Worm (Caenorhabditis elegans): Measurements from ENCODE around the gene D2023.1.

D2023.1 gene

ce11 chrV:11764373-11764954 lies 24.9 kb upstream of the D2023.1 start, which contains the start of the genes F55A11.1 and syx-5:
TSS of gene F55A11.1 (minus strand) at chrV:11764385.
TSS of gene syx-5 (plus strand) at chrV:11764904.
- TF ChIP-seq flt-1 (GFP tag; IDR thresholded peaks at IDR 0.05) = no peak
- TF ChIP-seq cog-1 (tag; optimal IDR thresholded peaks at IDR 0.05) = peak; percentile 62
- no peak for TF ChIP-seq ztf-29 (GFP tag; IDR thresholded peaks at IDR 0.05)

- TF ChIP-seq cog-1 (tag; optimal IDR thresholded peaks at IDR 0.05) (no peak), flt-1 (GFP tag; IDR thresholded peaks at IDR 0.05) (no peak), tab-1 (GFP tag; IDR thresholded peaks at IDR 0.05) (no peak), T22C8.4 (GFP tag; IDR thresholded peaks at IDR 0.05) (no peak), med-1 (GFP tag; optimal IDR thresholded peaks at IDR 0.05; ENCODE audit: insufficient read depth) (no peak), ztf-29 (GFP tag; IDR thresholded peaks at IDR 0.05) (no peak), klf-2 (GFP tag; conservative IDR thresholded peaks at IDR 0.05) (no peak), ref-1 (GFP tag; conservative IDR thresholded peaks at IDR 0.05) (no peak), ztf-23 (GFP tag; IDR thresholded peaks at IDR 0.05) (no peak)
Measured at ce11 chrV:11767028-11767427, 22.3 kb upstream of the D2023.1 start, which contains the start of gene sel-11. TSS of gene sel-11 (plus strand) at chrV:11767328.

ce11 chrV:11769646-11770045 lies 19.7 kb upstream of the D2023.1 start:
- TF ChIP-seq ztf-29 (GFP tag; IDR thresholded peaks at IDR 0.05) (no peak), ztf-23 (GFP tag; IDR thresholded peaks at IDR 0.05) (no peak), tab-1 (GFP tag; IDR thresholded peaks at IDR 0.05) (no peak), klf-2 (GFP tag; conservative IDR thresholded peaks at IDR 0.05) (no peak), T22C8.4 (GFP tag; IDR thresholded peaks at IDR 0.05) (no peak), ref-1 (GFP tag; conservative IDR thresholded peaks at IDR 0.05) (no peak), flt-1 (GFP tag; IDR thresholded peaks at IDR 0.05) (no peak), cog-1 (tag; optimal IDR thresholded peaks at IDR 0.05) (no peak), med-1 (GFP tag; optimal IDR thresholded peaks at IDR 0.05; ENCODE audit: insufficient read depth) (no peak)

ce11 chrV:11770053-11770517 lies 19.3 kb upstream of the D2023.1 start, which contains the start of gene F55A11.4:
TSS of gene F55A11.4 (plus strand) at chrV:11770467.
- no peak for TF ChIP-seq klf-2 (GFP tag; conservative IDR thresholded peaks at IDR 0.05)
- TF ChIP-seq tab-1 (GFP tag; IDR thresholded peaks at IDR 0.05) = 0 out of 2 replicates have a peak, but pooled peaks have one; percentile 47

DNA sequence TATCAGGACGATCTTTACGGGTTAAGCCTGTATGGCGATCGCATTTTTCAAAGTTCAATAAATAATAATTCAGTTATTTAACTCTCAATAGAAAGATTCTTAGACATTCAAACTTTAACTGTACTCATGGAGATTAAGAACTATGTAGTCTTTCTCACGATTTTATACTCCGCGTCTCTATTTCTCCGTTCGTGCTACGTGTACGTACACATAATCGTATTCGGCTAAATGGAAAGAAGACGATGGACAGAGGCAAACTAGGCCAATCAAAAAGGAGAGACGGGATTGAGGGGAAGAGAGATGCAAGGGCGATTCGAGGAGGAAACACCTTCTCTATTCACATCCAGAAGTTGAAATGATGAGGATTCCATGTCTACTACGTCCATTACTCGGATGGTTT lies 15.9 kb upstream of the D2023.1 start, which contains the start of gene bus-18:
bus-18 (plus strand) TSS at position 301 of the 400 bp plus-strand sequence.
- TF ChIP-seq T22C8.4 (GFP tag; IDR thresholded peaks at IDR 0.05) (no peak), flt-1 (GFP tag; IDR thresholded peaks at IDR 0.05) (no peak), ztf-29 (GFP tag; IDR thresholded peaks at IDR 0.05) (no peak), tab-1 (GFP tag; IDR thresholded peaks at IDR 0.05) (no peak), med-1 (GFP tag; optimal IDR thresholded peaks at IDR 0.05; ENCODE audit: insufficient read depth) (no peak), klf-2 (GFP tag; conservative IDR thresholded peaks at IDR 0.05) (no peak), ztf-23 (GFP tag; IDR thresholded peaks at IDR 0.05) (no peak), ref-1 (GFP tag; conservative IDR thresholded peaks at IDR 0.05) (no peak), cog-1 (tag; optimal IDR thresholded peaks at IDR 0.05) (no peak)

DNA sequence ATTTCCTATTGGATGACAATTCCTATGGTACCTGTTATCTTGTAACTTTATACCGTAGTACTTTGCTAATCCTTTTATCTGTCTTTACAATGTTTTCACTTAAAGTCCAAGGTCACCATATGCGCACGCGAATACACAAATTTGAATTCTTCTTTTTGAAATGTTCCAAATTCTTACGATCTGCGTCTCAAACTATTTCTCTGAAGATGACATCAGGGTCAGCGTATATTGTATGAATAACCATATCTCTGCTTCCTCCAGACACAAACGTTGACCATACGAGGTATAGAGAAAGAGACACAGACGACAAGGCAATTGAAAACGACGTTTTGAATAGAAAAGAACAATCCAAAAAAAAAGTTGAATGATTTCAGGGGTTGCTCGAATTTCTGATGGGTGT lies 15.4 kb upstream of the D2023.1 start:
- TF ChIP-seq ztf-23 (GFP tag; IDR thresholded peaks at IDR 0.05) (no peak), ref-1 (GFP tag; conservative IDR thresholded peaks at IDR 0.05) (no peak), flt-1 (GFP tag; IDR thresholded peaks at IDR 0.05) (no peak), ztf-29 (GFP tag; IDR thresholded peaks at IDR 0.05) (no peak), cog-1 (tag; optimal IDR thresholded peaks at IDR 0.05) (no peak), tab-1 (GFP tag; IDR thresholded peaks at IDR 0.05) (no peak), T22C8.4 (GFP tag; IDR thresholded peaks at IDR 0.05) (no peak), klf-2 (GFP tag; conservative IDR thresholded peaks at IDR 0.05) (no peak), med-1 (GFP tag; optimal IDR thresholded peaks at IDR 0.05; ENCODE audit: insufficient read depth) (no peak)

DNA sequence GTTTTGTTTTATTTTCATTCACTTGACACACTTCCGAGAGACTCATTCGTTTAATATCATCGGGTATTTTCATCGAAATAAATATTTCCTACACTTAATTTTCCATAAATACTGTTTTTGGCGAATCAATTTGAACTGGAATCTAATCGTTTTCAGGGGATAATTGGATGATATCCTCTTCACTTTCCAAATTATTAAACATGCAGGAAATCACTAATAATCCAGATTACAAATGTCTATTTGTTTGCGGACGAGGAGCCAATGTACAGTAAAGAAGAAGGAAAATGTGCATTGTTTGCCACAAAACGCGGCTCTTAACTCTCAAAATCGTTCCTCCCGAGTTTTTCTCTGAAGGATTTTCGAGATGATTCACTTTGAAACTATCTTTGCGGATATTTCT lies 12.8 kb upstream of the D2023.1 start, which contains the start of gene F55A11.6:
F55A11.6 (plus strand) TSS at position 301 of the 400 bp plus-strand sequence.
- no peak for TF ChIP-seq ref-1 (GFP tag; conservative IDR thresholded peaks at IDR 0.05)
- no peak for TF ChIP-seq flt-1 (GFP tag; IDR thresholded peaks at IDR 0.05)
- TF ChIP-seq ztf-29 (GFP tag; IDR thresholded peaks at IDR 0.05) = no peak
- TF ChIP-seq med-1 (GFP tag; optimal IDR thresholded peaks at IDR 0.05; ENCODE audit: insufficient read depth) = no peak
- no peak for TF ChIP-seq ztf-23 (GFP tag; IDR thresholded peaks at IDR 0.05)
- no peak for TF ChIP-seq T22C8.4 (GFP tag; IDR thresholded peaks at IDR 0.05)
- no peak for TF ChIP-seq klf-2 (GFP tag; conservative IDR thresholded peaks at IDR 0.05)
- no peak for TF ChIP-seq tab-1 (GFP tag; IDR thresholded peaks at IDR 0.05)
- TF ChIP-seq cog-1 (tag; optimal IDR thresholded peaks at IDR 0.05) = no peak

DNA sequence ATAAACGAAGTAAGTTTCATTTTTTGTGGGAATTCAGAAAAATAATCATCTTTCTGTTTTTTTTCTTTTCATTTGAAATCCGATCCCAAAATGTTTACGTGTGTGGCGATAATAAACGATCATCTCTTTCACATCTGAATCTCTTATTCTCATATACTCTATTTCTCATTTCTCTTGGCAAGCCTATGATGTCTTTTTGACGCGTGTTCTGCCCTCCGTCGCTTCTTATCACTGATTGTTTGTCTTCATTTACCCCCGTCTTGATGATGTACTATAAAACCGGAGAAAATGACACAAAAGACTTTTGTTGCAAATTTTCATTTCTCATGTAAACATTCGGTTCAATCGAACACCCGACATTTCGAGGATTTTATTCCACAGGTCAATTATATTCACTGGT lies 11.5 kb upstream of the D2023.1 start:
- TF ChIP-seq cog-1 (tag; optimal IDR thresholded peaks at IDR 0.05) (no peak), ref-1 (GFP tag; conservative IDR thresholded peaks at IDR 0.05) (no peak), tab-1 (GFP tag; IDR thresholded peaks at IDR 0.05) (no peak)

DNA sequence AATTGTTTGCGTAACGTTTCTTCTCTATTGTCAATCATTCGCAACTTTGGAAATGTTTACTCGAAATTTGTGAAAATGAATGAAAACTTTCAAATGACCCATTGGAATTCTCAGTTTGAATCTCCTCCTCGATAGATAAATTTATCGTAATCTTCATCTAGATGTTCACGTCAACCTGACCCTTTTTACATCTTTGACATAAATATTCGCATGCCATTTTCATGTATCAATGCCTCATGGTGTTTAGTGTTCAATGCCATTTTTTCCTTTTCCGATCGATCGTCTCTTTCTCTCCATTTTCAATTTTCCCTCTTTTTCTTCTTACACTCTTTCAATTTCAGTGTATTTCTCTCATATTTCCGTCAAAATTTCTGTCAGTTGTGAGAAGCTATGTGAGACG lies 10.0 kb upstream of the D2023.1 start:
- no peak for TF ChIP-seq T22C8.4 (GFP tag; IDR thresholded peaks at IDR 0.05)
- TF ChIP-seq klf-2 (GFP tag; conservative IDR thresholded peaks at IDR 0.05) = no peak
- TF ChIP-seq ztf-29 (GFP tag; IDR thresholded peaks at IDR 0.05) = no peak
- TF ChIP-seq med-1 (GFP tag; optimal IDR thresholded peaks at IDR 0.05; ENCODE audit: insufficient read depth) = no peak
- TF ChIP-seq ref-1 (GFP tag; conservative IDR thresholded peaks at IDR 0.05) = no peak

DNA sequence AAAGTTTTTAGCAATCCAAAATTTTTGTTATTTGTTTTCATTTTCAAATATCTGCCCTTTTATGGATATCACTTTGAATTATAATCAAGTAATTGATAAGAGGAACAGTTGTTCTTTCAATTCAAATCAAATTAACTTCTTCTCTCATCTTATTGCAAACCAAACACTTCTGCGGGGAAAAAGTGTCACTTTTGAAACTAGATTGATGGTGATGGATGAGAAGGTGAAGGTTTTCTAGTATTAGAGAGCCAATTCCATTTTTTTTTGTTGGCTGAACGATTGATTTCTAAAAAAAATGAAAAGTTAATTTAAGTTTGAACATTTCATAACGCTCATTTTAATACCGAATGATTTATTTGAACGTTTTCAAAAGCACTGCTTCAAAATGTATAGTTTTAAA lies 9.5 kb upstream of the D2023.1 start:
- no peak for TF ChIP-seq ref-1 (GFP tag; conservative IDR thresholded peaks at IDR 0.05)
- no peak for TF ChIP-seq T22C8.4 (GFP tag; IDR thresholded peaks at IDR 0.05)
- no peak for TF ChIP-seq flt-1 (GFP tag; IDR thresholded peaks at IDR 0.05)
- no peak for TF ChIP-seq cog-1 (tag; optimal IDR thresholded peaks at IDR 0.05)
- no peak for TF ChIP-seq med-1 (GFP tag; optimal IDR thresholded peaks at IDR 0.05; ENCODE audit: insufficient read depth)

All from whole organism, midembryonic.